Worm (Caenorhabditis elegans) whole organism, L2 larva: ENCODE measurements around the gene vha-6.

Experiments used
- C34F6.9 ChIP-seq: fragments of 150-350 bp; optimal IDR thresholded peaks from 2 replicates; lab custom pipeline; 2014; ENCODE audit warnings: missing biosample characterization, missing genetic modification characterization
- F13H6.1 ChIP-seq: sonication (generic microtip); optimal IDR thresholded peaks from 2 replicates; lab custom pipeline; 2016; ENCODE audit warnings: missing genetic modification characterization, missing compliant biosample characterization
- lin-13 ChIP-seq: fragments of 150-350 bp; optimal IDR thresholded peaks from 2 replicates; lab custom pipeline; 2014; ENCODE audit warnings: missing biosample characterization, missing genetic modification reagents, missing genetic modification characterization
- lin-39 ChIP-seq: fragments of 150-350 bp; optimal IDR thresholded peaks from 2 replicates; lab custom pipeline; 2014; ENCODE audit warnings: missing biosample characterization, missing genetic modification reagents, missing genetic modification characterization
- lsy-2 ChIP-seq, 2 experiments: fragments of 150-350 bp in 1 of 2; sonication (generic microtip) in 1 of 2; optimal IDR thresholded peaks; 2 replicates each; lab custom pipeline; 2014 to 2017; ENCODE audit warnings: missing biosample characterization in 2 of 2, missing genetic modification characterization in 2 of 2
- nhr-10 ChIP-seq: sonication (generic microtip); optimal IDR thresholded peaks from 2 replicates; lab custom pipeline; 2017; ENCODE audit warnings: missing biosample characterization, missing genetic modification characterization
- snpc-4 ChIP-seq: fragments of 150-350 bp; optimal IDR thresholded peaks from 2 replicates; lab custom pipeline; 2014; ENCODE audit warnings: missing biosample characterization, missing genetic modification characterization
- unc-62 ChIP-seq: fragments of 150-350 bp; optimal IDR thresholded peaks from 2 replicates; lab custom pipeline; 2014; ENCODE audit warnings: missing biosample characterization, missing genetic modification reagents, missing genetic modification characterization
- ztf-11 ChIP-seq: sonication (generic microtip); optimal IDR thresholded peaks from 2 replicates; lab custom pipeline; 2017; ENCODE audit warnings: missing biosample characterization, missing genetic modification characterization

ce11 chrII:11471916-11472315 lies 33.7 kb upstream of the vha-6 start, which contains the start of gene mfn-1:
- TF ChIP-seq snpc-4 (tag; lab: Kevin White, UChicago), result no peak
- no peak for TF ChIP-seq lsy-2 (tag; optimal IDR thresholded peaks at IDR 0.05; lab: Kevin White, UChicago)
- TF ChIP-seq lin-39 (tag; lab: Kevin White, UChicago), result no peak
- no peak for TF ChIP-seq lin-13
- no peak for TF ChIP-seq ztf-11 (tag; lab: Kevin White, UChicago)
- TF ChIP-seq C34F6.9, result no peak
- no peak for TF ChIP-seq F13H6.1 (tag; lab: Kevin White, UChicago)
- no peak for TF ChIP-seq unc-62 (GFP tag; lab: Kevin White, UChicago)
- TF ChIP-seq nhr-10, result no peak
